Worm (Caenorhabditis elegans) whole organism, L2 larva: Measurements from ENCODE around the gene Y37E11B.7.

Experiments
- ama-1 ChIP-seq: fragments of 150-350 bp; optimal IDR thresholded peaks from 2 replicates; lab custom pipeline; 2018; ENCODE audit warnings: inconsistent platforms
- elt-3 ChIP-seq: sonication (generic microtip); optimal IDR thresholded peaks from 2 replicates; lab custom pipeline; 2017; ENCODE audit warnings: missing biosample characterization, missing genetic modification characterization
- fos-1 ChIP-seq: fragments of 150-350 bp; optimal IDR thresholded peaks from 2 replicates; lab custom pipeline; 2014; ENCODE audit warnings: missing biosample characterization, missing genetic modification characterization
- nhr-12 ChIP-seq: fragments of 150-350 bp; optimal IDR thresholded peaks from 2 replicates; lab custom pipeline; 2014; ENCODE audit warnings: missing biosample characterization, missing genetic modification characterization
- nhr-237 ChIP-seq: fragments of 150-350 bp; optimal IDR thresholded peaks from 2 replicates; lab custom pipeline; 2014; ENCODE audit warnings: missing biosample characterization, missing genetic modification characterization
- unc-39 ChIP-seq: fragments of 150-350 bp; optimal IDR thresholded peaks from 2 replicates; lab custom pipeline; 2014; ENCODE audit warnings: missing biosample characterization, missing genetic modification characterization
- ztf-11 ChIP-seq: sonication (generic microtip); optimal IDR thresholded peaks from 2 replicates; lab custom pipeline; 2017; ENCODE audit warnings: missing biosample characterization, missing genetic modification characterization

DNA sequence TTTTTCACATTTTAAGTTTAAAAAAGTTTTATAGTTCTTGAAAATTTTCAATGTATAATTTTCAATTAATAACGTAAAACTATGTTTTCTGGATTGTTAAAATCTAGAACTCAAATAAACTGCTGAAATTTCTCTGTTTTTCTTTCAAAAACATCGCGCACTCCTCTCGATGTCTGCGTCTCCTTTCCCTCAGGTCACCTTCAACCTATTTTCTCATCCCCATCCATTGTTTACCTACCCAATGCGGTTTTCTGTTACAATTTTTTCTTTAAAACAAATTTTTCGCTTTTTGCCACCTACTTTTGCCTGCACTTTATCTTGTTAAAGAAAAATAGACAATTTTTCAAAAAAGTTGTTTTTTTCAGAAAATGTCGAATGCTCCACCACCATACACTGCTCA, 33.3 kb upstream of the Y37E11B.7 start, which contains the start of gene ZC416.2:
- TF ChIP-seq ama-1 (no peak), unc-39 (tag; lab: Kevin White, UChicago) (no peak), nhr-12 (tag; lab: Kevin White, UChicago) (no peak), fos-1 (no peak), ztf-11 (no peak), nhr-237 (tag; lab: Kevin White, UChicago) (no peak), elt-3 (no peak)
